Worm (Caenorhabditis elegans) whole organism, L1 larva: ENCODE measurements around the gene F33C8.2.

Experiments
- C04F5.9 ChIP-seq: sonication (generic microtip); optimal IDR thresholded peaks from 2 replicates; lab custom pipeline; 2016; ENCODE audit warnings: missing genetic modification characterization, missing compliant biosample characterization
- F16B12.6 ChIP-seq: fragments of 150-350 bp; optimal IDR thresholded peaks from 2 replicates; lab custom pipeline; 2014; ENCODE audit warnings: missing biosample characterization, missing genetic modification characterization
- aly-2 ChIP-seq: fragments of 150-350 bp; optimal IDR thresholded peaks from 2 replicates; lab custom pipeline; 2014; ENCODE audit warnings: missing biosample characterization, missing genetic modification characterization
- ama-1 ChIP-seq: fragments of 150-350 bp; optimal IDR thresholded peaks from 2 replicates; lab custom pipeline; 2014
- blmp-1 ChIP-seq: fragments of 150-350 bp; optimal IDR thresholded peaks from 2 replicates; lab custom pipeline; 2014; ENCODE audit warnings: missing biosample characterization, missing genetic modification characterization
- ceh-63 ChIP-seq: fragments of 200-800 bp; sonication (Bioruptor generic); optimal IDR thresholded peaks from 2 replicates; lab custom pipeline; 2018; ENCODE audit warnings: mild to moderate bottlenecking, missing genetic modification characterization, missing compliant biosample characterization
- ceh-82 ChIP-seq, 3 experiments: fragments of 150-350 bp in 1 of 3; sonication (generic microtip) in 2 of 3; optimal IDR thresholded peaks; 2 replicates each; lab custom pipeline; 2014 to 2017; ENCODE audit warnings: missing biosample characterization in 3 of 3, missing genetic modification characterization in 3 of 3
- ces-1 ChIP-seq: fragments of 150-350 bp; optimal IDR thresholded peaks from 2 replicates; lab custom pipeline; 2014; ENCODE audit warnings: missing biosample characterization, missing genetic modification reagents, missing genetic modification characterization
- efl-1 ChIP-seq, 4 experiments: fragments of 150-350 bp; optimal IDR thresholded peaks in 3 of 4; peaks in 1 of 4; 1 replicate in 1 of 4; 2 replicates in 3 of 4; lab custom pipeline; 2014; ENCODE audit warnings: missing biosample characterization in 2 of 4, missing genetic modification characterization in 2 of 4, missing genetic modification reagents in 2 of 4
- efl-3 ChIP-seq: fragments of 200-800 bp; sonication (Bioruptor generic); optimal IDR thresholded peaks from 2 replicates; lab custom pipeline; 2018; ENCODE audit warnings: mild to moderate bottlenecking, missing genetic modification characterization, missing compliant biosample characterization
- ets-5 ChIP-seq: fragments of 200-800 bp; sonication (Bioruptor generic); IDR thresholded peaks from 2 replicates; pipeline ENCODE4 v1.3.6; 2022; ENCODE audit warnings: missing genetic modification characterization, missing compliant biosample characterization
- fkh-10 ChIP-seq: sonication (generic microtip); optimal IDR thresholded peaks from 2 replicates; lab custom pipeline; 2017; ENCODE audit warnings: missing biosample characterization, missing genetic modification reagents, missing genetic modification characterization
- fkh-8 ChIP-seq: sonication (generic microtip); optimal IDR thresholded peaks from 2 replicates; lab custom pipeline; 2016; ENCODE audit warnings: mild to moderate bottlenecking, missing genetic modification characterization, missing compliant biosample characterization
- hlh-17 ChIP-seq: fragments of 200-800 bp; sonication (Bioruptor generic); optimal IDR thresholded peaks from 2 replicates; lab custom pipeline; 2018; ENCODE audit warnings: missing genetic modification characterization, mild to moderate bottlenecking, missing compliant biosample characterization, moderate library complexity, borderline replicate concordance
- hlh-4 ChIP-seq: sonication (generic microtip); optimal IDR thresholded peaks from 2 replicates; lab custom pipeline; 2016; ENCODE audit warnings: mild to moderate bottlenecking, missing genetic modification characterization, missing compliant biosample characterization
- isw-1 ChIP-seq: fragments of 200-800 bp; sonication (Bioruptor generic); IDR thresholded peaks from 2 replicates; pipeline ENCODE4 v1.3.6; 2022; ENCODE audit warnings: missing genetic modification characterization, missing compliant biosample characterization
- lin-13 ChIP-seq: fragments of 150-350 bp; optimal IDR thresholded peaks from 2 replicates; lab custom pipeline; 2014; ENCODE audit warnings: missing biosample characterization, missing genetic modification reagents, missing genetic modification characterization
- lin-14 ChIP-seq: fragments of 200-800 bp; sonication (Bioruptor generic); optimal IDR thresholded peaks from 2 replicates; lab custom pipeline; 2018; ENCODE audit warnings: mild to moderate bottlenecking, missing genetic modification characterization, moderate library complexity, missing compliant biosample characterization
- lin-35 ChIP-seq, 2 experiments: fragments of 150-350 bp; optimal IDR thresholded peaks; 2 replicates each; lab custom pipeline; 2014; ENCODE audit warnings: missing biosample characterization in 2 of 2, missing genetic modification characterization in 2 of 2, missing genetic modification reagents in 2 of 2
- mab-9 ChIP-seq: fragments of 200-800 bp; sonication (Bioruptor generic); IDR thresholded peaks from 2 replicates; pipeline ENCODE4 v1.3.6; 2022; ENCODE audit warnings: missing genetic modification reagents, missing genetic modification characterization, missing compliant biosample characterization
- nhr-20 ChIP-seq: sonication (generic microtip); optimal IDR thresholded peaks from 2 replicates; lab custom pipeline; 2016; ENCODE audit warnings: mild to moderate bottlenecking, missing genetic modification characterization, missing compliant biosample characterization
- nhr-237 ChIP-seq: fragments of 150-350 bp; optimal IDR thresholded peaks from 2 replicates; lab custom pipeline; 2014; ENCODE audit warnings: missing biosample characterization, missing genetic modification characterization
- nhr-28 ChIP-seq: fragments of 150-350 bp; optimal IDR thresholded peaks from 2 replicates; lab custom pipeline; 2014; ENCODE audit warnings: missing biosample characterization, missing genetic modification characterization
- nhr-47 ChIP-seq: sonication (generic microtip); optimal IDR thresholded peaks from 2 replicates; lab custom pipeline; 2016; ENCODE audit warnings: mild to moderate bottlenecking, missing genetic modification characterization, moderate library complexity, missing compliant biosample characterization
- nhr-71 ChIP-seq: sonication (generic microtip); optimal IDR thresholded peaks from 2 replicates; lab custom pipeline; 2016; ENCODE audit warnings: mild to moderate bottlenecking, missing genetic modification characterization, moderate library complexity, missing compliant biosample characterization
- pax-3 ChIP-seq: fragments of 200-800 bp; sonication (Bioruptor generic); optimal IDR thresholded peaks from 2 replicates; lab custom pipeline; 2018; ENCODE audit warnings: mild to moderate bottlenecking, missing genetic modification characterization, moderate library complexity, missing compliant biosample characterization
- pqm-1 ChIP-seq: sonication (generic microtip); optimal IDR thresholded peaks from 3 replicates; lab custom pipeline; 2017; ENCODE audit warnings: missing biosample characterization, missing genetic modification characterization
- rnt-1 ChIP-seq: sonication (generic microtip); optimal IDR thresholded peaks from 2 replicates; lab custom pipeline; 2016; ENCODE audit warnings: mild to moderate bottlenecking, missing genetic modification characterization, moderate library complexity, missing compliant biosample characterization
- skn-1 ChIP-seq: fragments of 150-350 bp; optimal IDR thresholded peaks from 2 replicates; lab custom pipeline; 2014; ENCODE audit warnings: missing biosample characterization, missing genetic modification characterization
- snpc-4 ChIP-seq: fragments of 150-350 bp; optimal IDR thresholded peaks from 2 replicates; lab custom pipeline; 2014; ENCODE audit warnings: missing biosample characterization, missing genetic modification characterization
- swsn-7 ChIP-seq: sonication (generic microtip); optimal IDR thresholded peaks from 2 replicates; lab custom pipeline; 2016; ENCODE audit warnings: missing genetic modification characterization, missing compliant biosample characterization
- unc-130 ChIP-seq: fragments of 150-350 bp; optimal IDR thresholded peaks from 2 replicates; lab custom pipeline; 2017; ENCODE audit warnings: missing biosample characterization, missing genetic modification characterization, inconsistent platforms
- unc-30 ChIP-seq: sonication (generic microtip); optimal IDR thresholded peaks from 2 replicates; lab custom pipeline; 2017; ENCODE audit warnings: missing biosample characterization, missing genetic modification characterization
- unc-86 ChIP-seq: sonication (generic microtip); optimal IDR thresholded peaks from 2 replicates; lab custom pipeline; 2016; ENCODE audit warnings: missing genetic modification characterization, missing compliant biosample characterization
- xbp-1 ChIP-seq: sonication (generic microtip); optimal IDR thresholded peaks from 2 replicates; lab custom pipeline; 2016; ENCODE audit warnings: missing genetic modification characterization, missing compliant biosample characterization
- zip-4 ChIP-seq: fragments of 200-800 bp; sonication (Bioruptor generic); optimal IDR thresholded peaks from 2 replicates; lab custom pipeline; 2018; ENCODE audit warnings: mild to moderate bottlenecking, missing genetic modification characterization, moderate library complexity, missing compliant biosample characterization
- ztf-11 ChIP-seq, 2 experiments: sonication (generic microtip); optimal IDR thresholded peaks; 2 replicates each; lab custom pipeline; 2016 to 2017; ENCODE audit warnings: missing genetic modification characterization in 2 of 2, missing biosample characterization in 1 of 2, missing compliant biosample characterization in 1 of 2
- ztf-4 ChIP-seq: fragments of 150-350 bp; optimal IDR thresholded peaks from 2 replicates; lab custom pipeline; 2014; ENCODE audit warnings: missing biosample characterization, missing genetic modification characterization

F33C8.2 gene

DNA sequence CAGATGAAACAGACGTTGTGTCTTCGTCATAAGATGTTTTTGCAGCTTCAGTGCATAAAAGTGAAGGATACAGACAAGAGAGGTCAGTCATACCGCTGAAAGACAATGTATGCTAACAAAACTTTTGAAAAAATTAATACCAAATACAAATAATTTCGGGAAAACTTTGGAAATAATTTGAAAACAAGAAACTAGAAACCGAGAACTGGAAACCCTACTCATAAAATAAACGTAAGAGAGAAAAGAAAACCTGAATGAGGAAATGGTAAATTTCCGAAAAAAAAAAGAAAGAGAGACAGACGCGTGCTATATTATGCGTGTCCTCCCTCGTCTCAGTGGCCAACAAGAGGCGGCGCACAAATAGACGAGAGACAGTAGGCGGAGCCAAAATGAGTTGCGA lies 28.3 kb upstream of the F33C8.2 start, which contains the start of gene sox-3:
Gene sox-3, minus strand, starts transcription at position 101 of the 400 bp plus-strand sequence.
- TF ChIP-seq unc-130 (tag; lab: Kevin White, UChicago), result no peak
- no peak for TF ChIP-seq lin-13

DNA sequence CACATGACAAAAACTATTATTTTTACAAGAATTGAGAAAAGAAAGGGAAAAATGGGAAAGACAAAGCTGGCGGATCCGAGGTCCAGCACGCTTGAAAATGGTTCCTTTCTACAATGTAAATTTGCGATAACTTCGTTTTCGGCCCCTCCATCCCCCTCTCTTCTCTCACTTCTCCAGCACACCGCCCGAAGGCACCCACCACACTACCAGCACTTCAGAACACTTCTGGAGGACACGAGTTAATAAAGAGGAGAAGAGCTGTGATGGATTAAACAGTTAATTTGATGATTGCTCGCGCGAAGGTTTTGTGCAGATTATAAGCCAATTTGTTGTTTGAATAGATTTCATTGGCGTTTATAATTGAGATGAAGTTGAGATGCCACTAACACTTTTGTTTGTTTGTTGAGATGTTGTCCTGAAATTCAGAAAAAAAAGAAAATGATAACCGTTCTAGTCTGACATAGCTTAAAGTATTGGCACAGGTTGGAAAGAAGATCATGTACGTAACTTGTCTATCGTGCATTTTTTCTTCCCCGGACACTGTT lies 26.5 kb upstream of the F33C8.2 start:
- TF ChIP-seq hlh-4 (tag; lab: Kevin White, UChicago) (no peak), mab-9 (GFP tag; lab: Robert Waterston, UW) (no peak), lin-14 (GFP tag; lab: Kevin White, UChicago) (peak; percentile 1)

ce11 chrX:14695892-14696291 lies 25.3 kb upstream of the F33C8.2 start:
- TF ChIP-seq aly-2 (no peak), lin-14 (GFP tag; lab: Kevin White, UChicago) (peak; percentile 42), nhr-71 (tag; lab: Kevin White, UChicago) (no peak), pax-3 (tag; lab: Kevin White, UChicago) (no peak), unc-30 (tag; lab: Kevin White, UChicago) (no peak), pqm-1 (tag; lab: Kevin White, UChicago) (no peak), C04F5.9 (tag; lab: Kevin White, UChicago) (no peak), ceh-63 (GFP tag; lab: Kevin White, UChicago) (no peak)
- TF ChIP-seq, all 84 proteins: peak for 1

DNA sequence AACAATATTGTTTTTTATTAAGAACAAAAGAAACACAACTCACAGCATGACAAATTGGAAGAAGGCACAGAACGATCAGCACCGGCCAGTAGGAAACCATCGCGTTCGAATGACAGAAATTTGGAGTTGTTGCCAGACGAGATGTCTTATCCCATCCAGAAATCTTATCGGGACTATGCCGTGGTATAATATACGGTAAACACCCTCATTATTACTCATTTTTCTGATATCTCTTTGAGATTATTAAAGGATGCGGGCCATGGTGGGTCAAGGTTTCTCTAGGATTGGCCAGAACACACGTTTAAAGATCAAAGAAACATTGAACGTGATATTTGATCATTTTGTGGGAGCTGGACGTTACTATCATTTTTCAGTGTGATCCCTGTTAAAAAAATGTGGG lies 21.3 kb upstream of the F33C8.2 start, which contains the start of gene hch-1:
Gene hch-1, minus strand, starts transcription at position 112 of the 400 bp plus-strand sequence.
- TF ChIP-seq nhr-71 (tag; lab: Kevin White, UChicago) (no peak), zip-4 (no peak), efl-3 (GFP tag; lab: Kevin White, UChicago) (no peak), lin-35 (GFP tag; optimal IDR thresholded peaks at IDR 0.05; lab: Kevin White, UChicago) (no peak), aly-2 (no peak), fkh-10 (GFP tag; lab: Kevin White, UChicago) (no peak), fkh-8 (no peak), ces-1 (GFP tag; lab: Kevin White, UChicago) (no peak), ztf-11 (tag; optimal IDR thresholded peaks at IDR 0.05; lab: Kevin White, UChicago) (no peak), hlh-17 (no peak), skn-1 (tag; lab: Kevin White, UChicago) (no peak), nhr-28 (tag; lab: Kevin White, UChicago) (no peak)

DNA sequence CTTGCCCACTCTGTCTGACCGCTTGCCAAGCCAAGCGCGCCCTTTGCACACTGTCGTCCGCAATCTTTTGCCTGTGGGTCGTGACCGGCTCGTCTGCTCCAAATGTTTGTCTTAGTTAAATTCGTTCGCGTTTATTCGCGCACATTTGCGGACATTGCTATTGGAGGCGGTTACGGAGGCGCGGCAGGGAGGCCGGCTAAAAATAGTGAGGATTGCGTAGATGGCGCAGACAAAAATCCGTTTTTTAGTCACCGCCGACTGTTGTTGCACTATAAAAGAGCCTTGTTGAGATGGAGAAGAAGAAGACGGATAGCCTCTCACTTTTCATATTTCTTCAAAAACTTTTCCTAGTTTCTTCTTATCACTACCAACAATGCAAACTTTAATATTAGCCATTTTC lies 19.7 kb upstream of the F33C8.2 start, which contains the start of gene F40E10.5:
Gene F40E10.5, plus strand, starts transcription at position 301 of the 400 bp plus-strand sequence.
- no peak for TF ChIP-seq unc-86 (tag; lab: Kevin White, UChicago)
- no peak for TF ChIP-seq ceh-82 (tag; optimal IDR thresholded peaks at IDR 0.05; lab: Kevin White, UChicago)
- TF ChIP-seq xbp-1 (tag; lab: Kevin White, UChicago), result no peak
- TF ChIP-seq nhr-237 (tag; lab: Kevin White, UChicago), result no peak
- no peak for TF ChIP-seq swsn-7 (tag; lab: Kevin White, UChicago)
- TF ChIP-seq F16B12.6 (tag; lab: Kevin White, UChicago), result no peak
- no peak for TF ChIP-seq nhr-20 (tag; lab: Kevin White, UChicago)
- no peak for TF ChIP-seq blmp-1 (tag; lab: Kevin White, UChicago)

ce11 chrX:14704933-14705332 lies 16.3 kb upstream of the F33C8.2 start:
- no peak for TF ChIP-seq ces-1 (GFP tag; lab: Kevin White, UChicago)
- TF ChIP-seq pax-3 (tag; lab: Kevin White, UChicago), result no peak
- no peak for TF ChIP-seq rnt-1 (tag; lab: Kevin White, UChicago)
- TF ChIP-seq ztf-4 (tag; lab: Kevin White, UChicago), result no peak
- TF ChIP-seq ama-1 (lab: Kevin White, UChicago), result no peak
- TF ChIP-seq ets-5 (GFP tag; lab: Robert Waterston, UW), result no peak
- TF ChIP-seq hlh-4 (tag; lab: Kevin White, UChicago), result no peak
- TF ChIP-seq nhr-47, result no peak
- no peak for TF ChIP-seq isw-1
- no peak for TF ChIP-seq efl-1 (optimal IDR thresholded peaks at IDR 0.05; lab: Kevin White, UChicago)
- TF ChIP-seq efl-1 (GFP tag; optimal IDR thresholded peaks at IDR 0.05 in 1 of 2; lab: Kevin White, UChicago), result peak in 1 of 2 experiments; percentile 9
- peak; percentile 74 for TF ChIP-seq snpc-4
- TF ChIP-seq, all 84 proteins: peak for 2
